Fruit fly (Drosophila melanogaster): ENCODE data around the gene Abp1.

Gene Abp1

DNA sequence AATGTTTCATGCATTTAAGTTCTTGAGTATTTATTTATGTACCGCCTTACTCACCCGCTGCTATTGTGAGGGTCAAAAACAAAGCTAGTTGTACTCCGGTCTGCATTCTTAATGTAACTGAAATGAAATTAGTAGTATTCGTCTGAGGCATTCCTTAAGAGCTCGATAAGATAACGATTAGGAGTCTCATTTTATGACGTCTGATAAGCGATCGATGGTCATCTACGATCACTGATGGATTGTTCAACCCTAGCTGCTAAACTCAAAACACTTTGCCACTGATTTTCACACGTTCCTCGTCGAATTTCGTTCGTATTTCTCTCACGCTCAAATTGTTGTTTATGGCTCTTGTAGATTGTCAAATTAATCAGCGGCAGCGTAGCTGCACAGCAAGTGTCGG lies 28.9 kb downstream of the Abp1 start, which contains the start of gene CG10116:
CG10116 (minus strand) TSS at position 106 of the 400 bp plus-strand sequence.
- TF ChIP-seq cic (GFP tag; optimal IDR thresholded peaks at IDR 0.05) (peak; percentile 90), CG1620 (GFP tag; optimal IDR thresholded peaks at IDR 0.05) (no peak)

DNA sequence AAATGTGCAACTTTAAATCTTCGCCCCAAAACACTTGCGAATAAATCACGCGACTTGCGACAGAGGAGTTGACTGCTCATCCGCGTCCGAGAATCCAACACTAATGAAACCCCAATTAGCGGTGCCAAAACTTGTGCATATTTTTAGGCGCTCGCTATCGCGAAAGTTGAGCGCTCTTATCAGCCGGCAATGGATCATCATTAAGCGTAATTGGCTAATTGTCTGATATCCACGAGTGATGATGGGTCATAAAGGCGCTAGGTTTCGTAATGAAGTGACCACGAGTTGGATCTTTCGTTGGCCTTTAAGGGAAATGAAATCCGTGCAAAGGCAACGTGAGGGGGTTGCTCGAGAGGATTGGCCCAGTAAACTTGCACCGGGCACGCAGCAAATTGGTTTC lies 31.3 kb downstream of the Abp1 start:
- TF ChIP-seq CG33017 (tag; optimal IDR thresholded peaks at IDR 0.05) (peak; percentile 0), CG11617 (GFP tag; optimal IDR thresholded peaks at IDR 0.05) (no peak), tj (GFP tag; optimal IDR thresholded peaks at IDR 0.05) (no peak), bab1 (GFP tag; optimal IDR thresholded peaks at IDR 0.05) (no peak), CG12768 (GFP tag; optimal IDR thresholded peaks at IDR 0.05) (no peak), CG7101 (tag; optimal IDR thresholded peaks at IDR 0.05) (no peak), pad (GFP tag; optimal IDR thresholded peaks at IDR 0.05) (no peak), cnc (optimal IDR thresholded peaks at IDR 0.05) (no peak), Mnt (GFP tag; optimal IDR thresholded peaks at IDR 0.05) (no peak), CG14711 (tag; optimal IDR thresholded peaks at IDR 0.05) (no peak), CG7045 (GFP tag; optimal IDR thresholded peaks at IDR 0.05) (peak; percentile 5), CG1620 (GFP tag; optimal IDR thresholded peaks at IDR 0.05) (no peak), CG5204 (GFP tag; optimal IDR thresholded peaks at IDR 0.05) (no peak), ovo (GFP tag; optimal IDR thresholded peaks at IDR 0.05) (no peak), Clk (GFP tag; optimal IDR thresholded peaks at IDR 0.05) (no peak), kay (GFP tag; ENCODE audit: borderline replicate concordance) (no peak)

DNA sequence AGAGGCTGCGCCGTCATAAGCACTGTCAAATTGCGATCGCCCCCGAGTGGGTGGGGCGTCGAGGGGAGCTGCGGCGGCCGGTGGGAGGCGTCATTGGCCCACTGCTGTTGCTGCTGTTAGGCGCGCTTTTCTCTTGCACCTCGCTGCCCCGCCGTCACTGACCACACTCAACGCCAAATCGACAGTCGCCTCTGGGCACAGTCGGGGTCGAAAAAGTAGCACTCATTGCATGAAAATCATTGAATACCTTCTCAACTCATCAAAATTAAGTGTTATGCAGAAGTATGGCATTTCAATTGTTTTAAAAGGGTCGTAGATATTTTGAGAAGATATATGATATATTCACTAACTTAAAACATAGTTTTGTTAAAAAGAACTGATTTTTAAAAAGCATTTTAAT lies 33.8 kb downstream of the Abp1 start:
- TF ChIP-seq CG7101 (tag; optimal IDR thresholded peaks at IDR 0.05) (no peak), CG5204 (GFP tag; optimal IDR thresholded peaks at IDR 0.05) (no peak), CG1620 (GFP tag; optimal IDR thresholded peaks at IDR 0.05) (no peak), CG11617 (GFP tag; optimal IDR thresholded peaks at IDR 0.05) (no peak), cnc (optimal IDR thresholded peaks at IDR 0.05) (no peak), pad (GFP tag; optimal IDR thresholded peaks at IDR 0.05) (no peak), cic (GFP tag; optimal IDR thresholded peaks at IDR 0.05) (no peak), CG14711 (tag; optimal IDR thresholded peaks at IDR 0.05) (no peak), bab1 (GFP tag; optimal IDR thresholded peaks at IDR 0.05) (no peak), toe (GFP tag; optimal IDR thresholded peaks at IDR 0.05) (no peak), Crg-1 (GFP tag; optimal IDR thresholded peaks at IDR 0.05) (no peak), Clk (GFP tag; optimal IDR thresholded peaks at IDR 0.05) (no peak)

DNA sequence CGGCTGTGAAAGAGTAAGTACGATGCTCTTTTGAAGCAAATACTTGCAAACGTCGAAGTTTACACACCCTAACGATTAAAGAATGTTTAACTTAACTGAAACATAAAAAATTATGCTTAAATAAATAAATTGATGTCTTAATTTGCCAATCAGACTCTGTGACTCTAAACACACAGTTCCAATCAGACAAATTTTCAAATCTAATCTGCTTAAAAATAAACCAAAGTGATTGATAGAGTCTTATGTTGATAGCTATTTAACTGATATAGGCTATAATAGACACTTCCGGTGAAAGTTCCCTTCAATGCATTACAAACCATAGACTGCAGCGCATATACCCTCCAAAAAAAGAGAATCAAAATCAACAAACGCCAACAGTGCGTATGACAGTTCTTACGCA lies 34.5 kb downstream of the Abp1 start:
- no peak for TF ChIP-seq Mnt (GFP tag; optimal IDR thresholded peaks at IDR 0.05)
- no peak for TF ChIP-seq CG33017 (tag; optimal IDR thresholded peaks at IDR 0.05)
- TF ChIP-seq CG12768 (GFP tag; optimal IDR thresholded peaks at IDR 0.05), result no peak
- TF ChIP-seq CG7045 (GFP tag; optimal IDR thresholded peaks at IDR 0.05), result no peak
- no peak for TF ChIP-seq kay (GFP tag; ENCODE audit: borderline replicate concordance)
- no peak for TF ChIP-seq CG14711 (tag; optimal IDR thresholded peaks at IDR 0.05)
- TF ChIP-seq cnc (optimal IDR thresholded peaks at IDR 0.05), result no peak
- TF ChIP-seq pad (GFP tag; optimal IDR thresholded peaks at IDR 0.05), result no peak

DNA sequence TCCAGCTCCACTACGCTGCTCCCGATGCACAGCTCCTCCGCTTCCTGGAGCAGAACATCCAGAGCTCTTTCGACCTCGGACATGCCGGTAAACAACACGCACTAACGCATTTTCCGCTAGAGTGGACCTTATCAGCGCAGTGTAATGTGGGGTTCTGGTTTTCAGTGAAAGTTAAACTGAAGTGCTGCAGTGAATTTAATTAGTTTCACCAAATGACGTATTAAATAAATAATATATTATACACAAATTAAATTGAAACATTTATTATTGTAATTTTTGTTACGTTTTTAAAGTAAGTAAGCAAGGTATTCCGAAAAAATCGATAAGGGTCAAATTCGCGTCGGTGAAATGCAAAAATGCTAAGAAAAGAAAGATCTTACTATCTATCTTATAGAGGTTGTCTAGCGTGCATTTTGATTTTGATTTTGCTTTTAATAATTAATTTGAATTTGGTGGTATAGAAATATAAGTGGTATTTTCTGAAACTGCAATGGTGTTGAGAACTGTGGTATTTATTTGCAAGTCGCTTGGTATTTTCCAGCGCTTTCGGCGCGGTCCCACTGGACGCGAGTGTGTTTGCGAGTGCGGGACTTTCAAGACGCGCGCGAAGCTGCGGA lies 35.8 kb downstream of the Abp1 start, which contains the start of the genes JMJD7 and CG10738:
JMJD7 (minus strand) TSS at position 107 of the 617 bp plus-strand sequence.
CG10738 (plus strand) TSS at position 594 of the 617 bp plus-strand sequence.
- TF ChIP-seq CG12768 (GFP tag; optimal IDR thresholded peaks at IDR 0.05) (peak; percentile 71), Clk (GFP tag; optimal IDR thresholded peaks at IDR 0.05) (peak; percentile 26), Hr96 (GFP tag; optimal IDR thresholded peaks at IDR 0.05) (no peak), Crg-1 (GFP tag; optimal IDR thresholded peaks at IDR 0.05) (no peak), CG14711 (tag; optimal IDR thresholded peaks at IDR 0.05) (peak; percentile 62), CG1620 (GFP tag; optimal IDR thresholded peaks at IDR 0.05) (no peak), CG7045 (GFP tag; optimal IDR thresholded peaks at IDR 0.05) (peak; percentile 76), Mnt (GFP tag; optimal IDR thresholded peaks at IDR 0.05) (no peak), cic (GFP tag; optimal IDR thresholded peaks at IDR 0.05) (no peak), kay (GFP tag; ENCODE audit: borderline replicate concordance) (no peak), toe (GFP tag; optimal IDR thresholded peaks at IDR 0.05) (no peak), CG33017 (tag; optimal IDR thresholded peaks at IDR 0.05) (no peak), CG7101 (tag; optimal IDR thresholded peaks at IDR 0.05) (peak; percentile 70), cnc (optimal IDR thresholded peaks at IDR 0.05) (no peak), CG11617 (GFP tag; optimal IDR thresholded peaks at IDR 0.05) (no peak), CG5204 (GFP tag; optimal IDR thresholded peaks at IDR 0.05) (peak; percentile 20), bab1 (GFP tag; optimal IDR thresholded peaks at IDR 0.05) (peak; percentile 78), pad (GFP tag; optimal IDR thresholded peaks at IDR 0.05) (peak; percentile 8)

DNA sequence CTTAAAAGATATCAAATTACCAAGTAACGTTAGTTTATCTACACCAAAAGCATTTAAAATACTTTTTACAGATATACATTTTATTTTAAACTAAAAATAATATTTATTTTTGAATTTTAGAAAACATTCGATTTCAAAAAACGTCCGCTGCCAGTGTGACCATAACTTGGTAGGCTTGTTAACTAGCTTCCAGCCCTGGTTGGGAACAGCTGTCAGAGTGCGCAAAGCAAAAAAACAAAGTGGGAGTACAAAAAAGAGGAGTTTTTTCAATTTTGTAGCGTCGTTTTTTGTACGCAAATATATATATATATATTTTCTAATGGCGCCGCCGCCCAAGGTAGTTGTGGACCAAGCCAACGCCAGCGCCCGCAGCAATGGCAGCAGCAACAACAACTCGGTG lies 43.7 kb downstream of the Abp1 start, which contains the start of gene cmb:
cmb (plus strand) TSS at position 195 of the 400 bp plus-strand sequence.
- TF ChIP-seq kay (GFP tag; ENCODE audit: borderline replicate concordance), result peak; percentile 71
- TF ChIP-seq bab1 (GFP tag; optimal IDR thresholded peaks at IDR 0.05), result peak; percentile 36
- peak; percentile 25 for TF ChIP-seq CG11617 (GFP tag; optimal IDR thresholded peaks at IDR 0.05)
- TF ChIP-seq CG14711 (tag; optimal IDR thresholded peaks at IDR 0.05), result no peak
- no peak for TF ChIP-seq ovo (GFP tag; optimal IDR thresholded peaks at IDR 0.05)
- no peak for TF ChIP-seq cic (GFP tag; optimal IDR thresholded peaks at IDR 0.05)
- TF ChIP-seq tj (GFP tag; optimal IDR thresholded peaks at IDR 0.05), result no peak
- peak; percentile 26 for TF ChIP-seq CG1620 (GFP tag; optimal IDR thresholded peaks at IDR 0.05)

Measured in whole organism, adult.